Fruit fly (Drosophila melanogaster) whole organism, pupa: Measurements from ENCODE around the gene CG8925.

Source experiments
- CG10348 ChIP-seq: fragments of 200-800 bp; sonication (Bioruptor generic); IDR thresholded peaks from 2 replicates; pipeline ENCODE4 v1.3.6; 2022; ENCODE audit warnings: missing biosample characterization, missing genetic modification characterization
- CG12605 ChIP-seq: fragments of 200-800 bp; sonication (Bioruptor generic); IDR thresholded peaks from 2 replicates; pipeline ENCODE4 v1.3.6; 2022; ENCODE audit warnings: missing biosample characterization, missing genetic modification characterization
- CG13204 ChIP-seq: fragments of 200-800 bp; sonication (Bioruptor generic); optimal IDR thresholded peaks from 2 replicates; lab custom pipeline; 2018; ENCODE audit warnings: missing biosample characterization, mild to moderate bottlenecking, missing genetic modification characterization, moderate library complexity
- CG14655 ChIP-seq: fragments of 200-800 bp; sonication (Bioruptor generic); optimal IDR thresholded peaks from 3 replicates; lab custom pipeline; 2017; ENCODE audit warnings: mild to moderate bottlenecking, missing biosample characterization, missing genetic modification reagents, missing genetic modification characterization
- CG15710 ChIP-seq: fragments of 200-800 bp; sonication (Bioruptor generic); optimal IDR thresholded peaks from 2 replicates; lab custom pipeline; 2018; ENCODE audit warnings: missing biosample characterization, mild to moderate bottlenecking, missing genetic modification characterization, moderate library complexity
- CG17806 ChIP-seq: fragments of 200-800 bp; sonication (Bioruptor generic); optimal IDR thresholded peaks from 2 replicates; lab custom pipeline; 2018; ENCODE audit warnings: missing biosample characterization, mild to moderate bottlenecking, missing genetic modification characterization, moderate library complexity
- CG32121 ChIP-seq: fragments of 200-800 bp; sonication (Bioruptor generic); IDR thresholded peaks from 2 replicates; pipeline ENCODE4 v1.3.6; 2022; ENCODE audit warnings: missing biosample characterization, missing genetic modification characterization
- CG34367 ChIP-seq: fragments of 200-800 bp; sonication (Bioruptor generic); optimal IDR thresholded peaks from 2 replicates; lab custom pipeline; 2018; ENCODE audit warnings: missing biosample characterization, mild to moderate bottlenecking, missing genetic modification characterization
- CG4496 ChIP-seq: fragments of 200-800 bp; sonication (Bioruptor generic); IDR thresholded peaks from 3 replicates; pipeline ENCODE4 v1.3.6; 2022; ENCODE audit warnings: missing biosample characterization, missing genetic modification characterization
- CG8159 ChIP-seq: fragments of 200-800 bp; sonication (Bioruptor generic); optimal IDR thresholded peaks from 3 replicates; lab custom pipeline; 2018; ENCODE audit warnings: missing biosample characterization, mild to moderate bottlenecking, missing genetic modification characterization, moderate library complexity
- CG8301 ChIP-seq: fragments of 200-800 bp; sonication (Bioruptor generic); optimal IDR thresholded peaks from 2 replicates; lab custom pipeline; 2018; ENCODE audit warnings: missing biosample characterization, mild to moderate bottlenecking, missing genetic modification characterization
- CG9948 ChIP-seq: fragments of 200-800 bp; sonication (Bioruptor generic); optimal IDR thresholded peaks from 2 replicates; lab custom pipeline; 2018; ENCODE audit warnings: missing biosample characterization, mild to moderate bottlenecking, missing genetic modification characterization, moderate library complexity
- D1 ChIP-seq: fragments of 200-800 bp; sonication (Bioruptor generic); optimal IDR thresholded peaks from 2 replicates; lab custom pipeline; 2018; ENCODE audit warnings: missing biosample characterization, mild to moderate bottlenecking, missing genetic modification characterization, moderate library complexity
- EcR ChIP-seq: fragments of 200-800 bp; sonication (Bioruptor generic); optimal IDR thresholded peaks from 3 replicates; lab custom pipeline; 2019; ENCODE audit warnings: missing biosample characterization, missing genetic modification characterization, mild to moderate bottlenecking, moderate library complexity, missing genetic modification reagents
- Ets98B ChIP-seq: fragments of 200-800 bp; sonication (Bioruptor generic); IDR thresholded peaks from 2 replicates; pipeline ENCODE4 v1.3.6; 2022; ENCODE audit warnings: missing biosample characterization, missing genetic modification characterization
- Pif1A ChIP-seq: fragments of 200-800 bp; sonication (Bioruptor generic); optimal IDR thresholded peaks from 3 replicates; lab custom pipeline; 2016; ENCODE audit warnings: missing biosample characterization, missing genetic modification characterization
- Pif1B ChIP-seq: fragments of 200-800 bp; sonication (Bioruptor generic); optimal IDR thresholded peaks from 3 replicates; lab custom pipeline; 2016; ENCODE audit warnings: missing biosample characterization, missing genetic modification characterization
- Snoo ChIP-seq: fragments of 200-800 bp; sonication (Bioruptor generic); optimal IDR thresholded peaks from 3 replicates; lab custom pipeline; 2017; ENCODE audit warnings: missing biosample characterization, mild to moderate bottlenecking, missing genetic modification characterization, inconsistent platforms
- fd96Ca ChIP-seq: fragments of 200-800 bp; sonication (Bioruptor generic); IDR thresholded peaks from 3 replicates; pipeline ENCODE4 v1.3.6; 2022; ENCODE audit warnings: missing biosample characterization, missing genetic modification characterization
- gl ChIP-seq: fragments of 200-800 bp; sonication (Bioruptor generic); optimal IDR thresholded peaks from 2 replicates; lab custom pipeline; 2018; ENCODE audit warnings: missing biosample characterization, mild to moderate bottlenecking, missing genetic modification characterization
- rn ChIP-seq: fragments of 200-800 bp; sonication (Bioruptor generic); IDR thresholded peaks from 2 replicates; pipeline ENCODE4 v1.3.6; 2022; ENCODE audit warnings: missing biosample characterization, missing genetic modification characterization

The CG8925 gene

DNA sequence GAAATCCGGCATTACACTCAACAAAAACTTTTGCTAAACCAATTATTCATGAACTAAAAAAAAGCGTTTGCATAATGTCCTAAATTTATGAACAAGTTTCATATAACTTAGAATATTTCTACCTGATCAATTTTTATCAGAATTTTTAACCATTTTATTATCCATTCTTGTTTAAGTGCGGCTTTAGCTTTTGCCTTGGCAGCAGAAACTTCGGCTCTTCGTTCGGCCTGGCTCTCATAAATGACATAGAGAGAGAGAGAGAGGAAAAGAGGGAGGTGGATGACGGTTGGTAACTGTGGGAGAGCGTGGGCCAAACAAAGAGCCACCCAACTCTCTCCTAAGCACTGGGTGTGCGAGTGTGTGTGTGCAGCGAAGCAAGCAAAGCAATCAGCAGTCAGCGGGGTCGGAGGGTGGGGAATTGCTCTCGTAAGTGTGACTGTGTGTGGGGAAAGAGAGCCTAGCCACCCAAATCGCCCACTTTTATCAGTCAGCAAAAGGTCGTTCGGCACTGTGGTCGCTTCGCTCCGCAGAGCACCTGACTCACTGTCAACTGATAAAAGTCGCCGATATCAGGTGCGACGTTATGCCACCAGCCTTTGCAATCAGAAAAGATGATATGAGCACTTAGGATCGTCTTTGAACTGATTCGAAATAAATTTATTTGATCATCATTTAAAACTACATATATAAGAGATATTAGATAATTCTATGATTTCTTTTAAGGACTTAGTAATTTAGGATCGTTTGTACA is 52.8 kb downstream of the CG8925 start:
- peak; percentile 83 for TF ChIP-seq EcR (GFP tag; lab: Kevin White, UChicago)
- TF ChIP-seq Snoo (tag; lab: Kevin White, UChicago) = peak; percentile 83
- no peak for TF ChIP-seq Ets98B (GFP tag; lab: Robert Waterston, UW)
- peak; percentile 98 for TF ChIP-seq CG9948 (tag; lab: Kevin White, UChicago)
- peak; percentile 99 for TF ChIP-seq CG15710 (tag; lab: Kevin White, UChicago)
- peak; percentile 99 for TF ChIP-seq CG8301
- peak; percentile 98 for TF ChIP-seq CG17806
- TF ChIP-seq CG10348 = no peak
- peak; percentile 97 for TF ChIP-seq Pif1A (GFP tag; lab: Kevin White, UChicago)
- TF ChIP-seq D1 = peak; percentile 96
- TF ChIP-seq Pif1B (GFP tag; lab: Kevin White, UChicago) = peak; percentile 96
- TF ChIP-seq CG32121 (GFP tag; lab: Robert Waterston, UW) = no peak
- TF ChIP-seq fd96Ca = no peak
- TF ChIP-seq gl (tag; lab: Kevin White, UChicago) = peak; percentile 97
- TF ChIP-seq CG8159 (tag; lab: Kevin White, UChicago) = peak; percentile 98
- TF ChIP-seq CG34367 = peak; percentile 98
- no peak for TF ChIP-seq CG12605 (GFP tag; lab: Robert Waterston, UW)
- TF ChIP-seq rn (GFP tag; lab: Robert Waterston, UW) = no peak
- peak; percentile 96 for TF ChIP-seq CG13204 (GFP tag; lab: Kevin White, UChicago)
- TF ChIP-seq CG14655 (GFP tag; lab: Kevin White, UChicago) = peak; percentile 97
- no peak for TF ChIP-seq CG4496 (GFP tag; lab: Robert Waterston, UW)
- TF ChIP-seq, all 21 proteins: peak for 14

DNA sequence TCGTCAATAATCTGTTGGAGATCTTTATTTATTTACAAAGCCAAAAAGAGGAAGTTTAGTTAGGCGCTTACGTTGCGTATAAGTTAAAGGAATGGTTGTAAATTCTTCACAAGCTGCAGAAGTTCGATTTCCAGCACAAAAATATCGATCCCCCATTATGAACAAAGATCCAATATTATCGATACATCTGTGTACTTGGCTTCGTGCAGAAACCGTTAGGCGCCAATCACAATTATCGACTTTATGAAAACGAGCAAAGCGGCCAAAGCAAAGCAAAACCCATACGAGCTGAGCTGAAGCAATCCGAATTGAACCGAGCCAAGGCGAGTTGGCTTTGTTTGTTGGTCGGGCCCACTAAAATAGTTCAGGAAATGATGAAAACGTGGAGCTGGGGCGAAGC is 53.6 kb downstream of the CG8925 start, which contains the start of gene tara:
Gene tara (plus strand): TSS at position 301 of the 400 bp plus-strand sequence.
- TF ChIP-seq fd96Ca (no peak), EcR (GFP tag; lab: Kevin White, UChicago) (no peak), CG8159 (tag; lab: Kevin White, UChicago) (no peak), CG32121 (GFP tag; lab: Robert Waterston, UW) (no peak), CG8301 (no peak), CG15710 (tag; lab: Kevin White, UChicago) (no peak), CG13204 (GFP tag; lab: Kevin White, UChicago) (no peak)

DNA sequence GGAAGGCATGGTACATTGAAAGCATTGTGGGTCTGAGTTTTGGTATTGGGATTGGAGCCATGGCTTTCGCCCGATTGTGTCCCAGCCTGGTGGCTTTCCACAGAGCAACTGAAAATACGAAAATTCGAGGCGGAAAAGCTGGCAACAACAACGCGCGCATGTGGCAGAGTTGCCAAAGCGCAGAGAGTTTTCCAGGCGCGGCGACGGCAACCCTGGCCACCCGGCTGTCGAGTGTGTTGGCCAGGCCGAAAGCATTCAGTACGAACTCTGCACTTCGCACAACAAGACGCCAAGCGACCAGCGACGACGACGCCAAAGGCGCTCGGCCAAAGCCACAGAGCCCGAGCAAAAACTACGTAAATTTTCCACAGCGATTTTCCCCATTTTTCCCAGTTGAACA is 54.0 kb downstream of the CG8925 start:
- TF ChIP-seq Pif1B (GFP tag; lab: Kevin White, UChicago) (no peak), rn (GFP tag; lab: Robert Waterston, UW) (no peak), CG14655 (GFP tag; lab: Kevin White, UChicago) (no peak), fd96Ca (no peak), CG15710 (tag; lab: Kevin White, UChicago) (no peak), D1 (no peak), CG13204 (GFP tag; lab: Kevin White, UChicago) (no peak), CG17806 (no peak), CG32121 (GFP tag; lab: Robert Waterston, UW) (no peak), Pif1A (GFP tag; lab: Kevin White, UChicago) (no peak)

DNA sequence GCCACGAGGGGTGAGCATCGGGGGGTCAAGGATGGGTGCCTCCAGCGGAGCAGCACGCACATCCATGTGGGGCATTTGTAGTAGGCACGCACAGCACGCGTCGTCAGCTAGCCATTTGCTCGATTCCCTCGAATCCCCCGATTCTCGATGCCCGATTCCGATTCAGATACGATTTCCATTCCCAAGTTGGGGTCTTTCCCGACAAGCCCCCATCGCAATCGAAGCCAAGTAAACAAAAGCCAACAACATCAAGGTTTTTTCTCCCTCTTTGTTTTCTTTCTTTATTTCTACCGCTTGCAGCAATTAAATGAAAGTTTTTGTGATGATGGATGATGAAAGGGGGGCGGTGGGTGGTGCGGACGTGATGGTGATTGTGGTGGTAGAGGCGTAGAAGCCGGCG is 55.3 kb downstream of the CG8925 start:
- peak; percentile 83 for TF ChIP-seq EcR (GFP tag; lab: Kevin White, UChicago)
- peak; percentile 54 for TF ChIP-seq CG13204 (GFP tag; lab: Kevin White, UChicago)
- TF ChIP-seq Ets98B (GFP tag; lab: Robert Waterston, UW) = no peak

DNA sequence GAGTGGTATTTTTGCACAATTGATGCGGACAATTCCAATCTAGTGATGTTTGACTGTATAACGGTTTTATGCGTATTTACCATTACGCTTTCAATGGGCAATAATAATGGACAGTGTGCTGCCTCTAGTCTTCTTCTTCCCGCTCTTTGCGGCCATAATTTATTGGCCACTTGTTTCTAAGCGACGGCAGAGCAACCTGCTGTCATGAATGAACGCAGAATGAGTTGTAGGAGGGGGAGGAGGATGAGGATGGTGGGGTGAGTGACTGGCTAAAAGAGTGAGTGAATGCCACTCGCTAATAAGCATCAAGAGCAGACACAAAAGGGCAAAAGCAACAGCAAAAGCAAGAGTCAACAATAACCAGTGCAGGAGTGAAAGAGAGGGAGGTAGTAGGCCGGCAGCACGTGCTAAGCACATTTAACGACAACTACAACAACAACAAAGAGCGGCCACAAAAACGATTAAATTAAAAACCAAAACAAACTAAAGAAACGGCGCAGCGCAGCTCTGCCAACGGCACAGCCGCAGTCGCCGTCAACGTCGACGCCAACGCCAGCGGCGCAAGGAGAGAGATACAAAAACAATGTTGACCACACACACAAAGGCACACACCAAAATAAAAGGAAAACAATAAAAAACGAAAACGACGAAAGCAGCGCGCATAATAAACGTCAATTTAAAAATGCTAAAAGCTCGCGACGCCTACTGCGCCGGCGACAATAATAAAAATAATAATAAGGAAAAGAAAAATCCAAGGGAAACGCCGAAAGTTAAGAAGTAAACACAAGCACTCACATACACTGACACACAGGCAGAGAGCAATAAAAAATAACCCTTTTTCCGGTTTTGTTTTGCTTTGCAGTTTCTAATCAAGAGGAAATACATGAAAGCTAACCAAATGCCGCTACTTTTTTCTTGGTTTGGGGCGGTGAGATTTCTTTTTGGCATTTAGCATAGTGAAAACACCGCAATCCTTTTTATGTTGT is 57.2 kb downstream of the CG8925 start:
- peak; percentile 90 for TF ChIP-seq EcR (GFP tag; lab: Kevin White, UChicago)
- peak; percentile 23 for TF ChIP-seq Pif1B (GFP tag; lab: Kevin White, UChicago)
- TF ChIP-seq CG17806 = no peak
- TF ChIP-seq fd96Ca = no peak
- TF ChIP-seq CG8301 = no peak
- peak; percentile 48 for TF ChIP-seq Pif1A (GFP tag; lab: Kevin White, UChicago)
- peak; percentile 83 for TF ChIP-seq CG13204 (GFP tag; lab: Kevin White, UChicago)
- no peak for TF ChIP-seq Ets98B (GFP tag; lab: Robert Waterston, UW)
- TF ChIP-seq D1 = no peak
- TF ChIP-seq gl (tag; lab: Kevin White, UChicago) = peak; percentile 28
- TF ChIP-seq Snoo (tag; lab: Kevin White, UChicago) = peak; percentile 50
- no peak for TF ChIP-seq CG14655 (GFP tag; lab: Kevin White, UChicago)
- peak; percentile 11 for TF ChIP-seq CG34367
- no peak for TF ChIP-seq CG9948 (tag; lab: Kevin White, UChicago)
- no peak for TF ChIP-seq CG4496 (GFP tag; lab: Robert Waterston, UW)
- TF ChIP-seq CG12605 (GFP tag; lab: Robert Waterston, UW) = no peak
- peak; percentile 52 for TF ChIP-seq CG8159 (tag; lab: Kevin White, UChicago)
- peak; percentile 33 for TF ChIP-seq CG15710 (tag; lab: Kevin White, UChicago)
- TF ChIP-seq CG32121 (GFP tag; lab: Robert Waterston, UW) = no peak
- TF ChIP-seq rn (GFP tag; lab: Robert Waterston, UW) = no peak
- no peak for TF ChIP-seq CG10348
